Fruit fly (Drosophila melanogaster) whole organism, embryonic: Measurements from ENCODE around the gene HtrA2.

Experiments used
- CG10959 ChIP-seq: fragments of 200-800 bp; sonication (Bioruptor generic); IDR thresholded peaks from 2 replicates; pipeline ENCODE4 v1.3.6; 2022; ENCODE audit warnings: missing biosample characterization, missing genetic modification characterization
- CG10979 ChIP-seq: fragments of 200-800 bp; sonication (Bioruptor generic); optimal IDR thresholded peaks from 2 replicates; lab custom pipeline; 2018; ENCODE audit warnings: missing biosample characterization, mild to moderate bottlenecking, missing genetic modification characterization, moderate library complexity
- CG12104 ChIP-seq: fragments of 200-800 bp; sonication (Bioruptor generic); optimal IDR thresholded peaks from 3 replicates; lab custom pipeline; 2016; ENCODE audit warnings: missing biosample characterization, missing genetic modification characterization
- CG12155 ChIP-seq: fragments of 200-800 bp; sonication (Bioruptor generic); optimal IDR thresholded peaks from 3 replicates; lab custom pipeline; 2016; ENCODE audit warnings: missing biosample characterization, missing genetic modification characterization
- CG1233 ChIP-seq: fragments of 200-800 bp; sonication (Bioruptor generic); optimal IDR thresholded peaks from 4 replicates; lab custom pipeline; 2018; ENCODE audit warnings: missing biosample characterization, mild to moderate bottlenecking, missing genetic modification characterization
- CG12744 ChIP-seq: fragments of 200-800 bp; sonication (Bioruptor generic); optimal IDR thresholded peaks from 2 replicates; lab custom pipeline; 2016; ENCODE audit warnings: missing biosample characterization, missing genetic modification characterization
- CG13775 ChIP-seq: fragments of 200-800 bp; sonication (Bioruptor generic); optimal IDR thresholded peaks from 3 replicates; lab custom pipeline; 2017; ENCODE audit warnings: missing biosample characterization, mild to moderate bottlenecking, missing genetic modification characterization
- CG16863 ChIP-seq: fragments of 200-800 bp; sonication (Bioruptor generic); optimal IDR thresholded peaks from 3 replicates; lab custom pipeline; 2016; ENCODE audit warnings: missing biosample characterization, missing genetic modification characterization
- CG18476 ChIP-seq: fragments of 200-800 bp; sonication (Bioruptor generic); optimal IDR thresholded peaks from 2 replicates; lab custom pipeline; 2016; ENCODE audit warnings: missing biosample characterization, mild to moderate bottlenecking, missing genetic modification characterization
- CG2678 ChIP-seq: fragments of 200-800 bp; sonication (Bioruptor generic); optimal IDR thresholded peaks from 3 replicates; lab custom pipeline; 2019; ENCODE audit warnings: missing biosample characterization, mild to moderate bottlenecking, missing genetic modification characterization, moderate library complexity
- CG2889 ChIP-seq: fragments of 200-800 bp; sonication (Bioruptor generic); IDR thresholded peaks from 3 replicates; pipeline ENCODE4 v1.3.6; 2022; ENCODE audit warnings: missing biosample characterization, missing genetic modification characterization
- CG3065 ChIP-seq: fragments of 200-800 bp; sonication (Bioruptor generic); optimal IDR thresholded peaks from 2 replicates; lab custom pipeline; 2016; ENCODE audit warnings: missing biosample characterization, missing genetic modification characterization
- CG32767 ChIP-seq: fragments of 200-800 bp; sonication (Bioruptor generic); IDR thresholded peaks from 2 replicates; pipeline ENCODE4 v1.3.6; 2022; ENCODE audit warnings: missing biosample characterization, missing genetic modification characterization
- CG34224 ChIP-seq: fragments of 200-800 bp; sonication (Bioruptor generic); IDR thresholded peaks from 3 replicates; pipeline ENCODE4 v1.3.6; 2022; ENCODE audit warnings: missing biosample characterization, missing genetic modification characterization; ENCODE audit not compliant: partially characterized antibody
- CG4282 ChIP-seq: fragments of 200-800 bp; sonication (Bioruptor generic); optimal IDR thresholded peaks from 2 replicates; lab custom pipeline; 2016; ENCODE audit warnings: missing biosample characterization, missing genetic modification characterization
- CG4328 ChIP-seq: fragments of 200-800 bp; sonication (Bioruptor generic); optimal IDR thresholded peaks from 3 replicates; lab custom pipeline; 2017; ENCODE audit warnings: missing biosample characterization, missing genetic modification reagents, missing genetic modification characterization
- CG4404 ChIP-seq: fragments of 200-800 bp; sonication (Bioruptor generic); IDR thresholded peaks from 2 replicates; pipeline ENCODE4 v1.3.6; 2022; ENCODE audit warnings: missing biosample characterization, missing genetic modification characterization
- CG7271 ChIP-seq: fragments of 200-800 bp; sonication (Bioruptor generic); optimal IDR thresholded peaks from 2 replicates; lab custom pipeline; 2018; ENCODE audit warnings: missing biosample characterization, mild to moderate bottlenecking, missing genetic modification characterization, moderate library complexity
- CG7839 ChIP-seq: fragments of 200-800 bp; sonication (Bioruptor generic); optimal IDR thresholded peaks from 3 replicates; lab custom pipeline; 2018; ENCODE audit warnings: missing biosample characterization, mild to moderate bottlenecking, missing genetic modification characterization, moderate library complexity
- CG9727 ChIP-seq: fragments of 200-800 bp; sonication (Bioruptor generic); optimal IDR thresholded peaks from 3 replicates; lab custom pipeline; 2017; ENCODE audit warnings: missing biosample characterization, mild to moderate bottlenecking, missing genetic modification characterization
- CG9797 ChIP-seq: fragments of 200-800 bp; sonication (Bioruptor generic); optimal IDR thresholded peaks from 3 replicates; lab custom pipeline; 2018; ENCODE audit warnings: missing biosample characterization, mild to moderate bottlenecking, missing genetic modification characterization
- Dll ChIP-seq: fragments of 200-800 bp; sonication (Bioruptor generic); IDR thresholded peaks from 4 replicates; pipeline ENCODE4 v1.3.6; 2022; ENCODE audit warnings: missing biosample characterization, missing genetic modification characterization; ENCODE audit not compliant: partially characterized antibody
- Ets65A ChIP-seq: fragments of 200-800 bp; sonication (Bioruptor generic); peaks from one replicate; lab custom pipeline; 2016; ENCODE audit warnings: missing biosample characterization, missing genetic modification characterization
- Fer1 ChIP-seq: fragments of 200-800 bp; sonication (Bioruptor generic); optimal IDR thresholded peaks from 2 replicates; lab custom pipeline; 2017; ENCODE audit warnings: missing biosample characterization, mild to moderate bottlenecking, missing genetic modification characterization
- Hand ChIP-seq: fragments of 200-800 bp; sonication (Bioruptor generic); optimal IDR thresholded peaks from 2 replicates; lab custom pipeline; 2017; ENCODE audit warnings: mild to moderate bottlenecking, missing biosample characterization, missing genetic modification reagents, missing genetic modification characterization
- Jarid2 ChIP-seq: fragments of 200-800 bp; sonication (Bioruptor generic); optimal IDR thresholded peaks from 3 replicates; lab custom pipeline; 2017; ENCODE audit warnings: mild to moderate bottlenecking, missing biosample characterization, missing genetic modification reagents, missing genetic modification characterization
- Mad ChIP-seq: fragments of 200-800 bp; sonication (Bioruptor generic); optimal IDR thresholded peaks from 2 replicates; lab custom pipeline; 2016; ENCODE audit warnings: missing biosample characterization, missing genetic modification characterization
- Med ChIP-seq: fragments of 200-800 bp; sonication (Bioruptor generic); peaks from one replicate; lab custom pipeline; 2016; ENCODE audit warnings: missing biosample characterization, missing genetic modification characterization, mild to moderate bottlenecking, inconsistent platforms, moderate library complexity
- Nf-YC ChIP-seq: fragments of 200-800 bp; optimal IDR thresholded peaks from 3 replicates; lab custom pipeline; 2019; ENCODE audit warnings: missing biosample characterization, mild to moderate bottlenecking, missing genetic modification characterization, moderate library complexity
- Poxn ChIP-seq: fragments of 200-800 bp; sonication (Bioruptor generic); IDR thresholded peaks from 2 replicates; pipeline ENCODE4 v1.3.6; 2022; ENCODE audit warnings: missing biosample characterization, missing genetic modification characterization
- al ChIP-seq: fragments of 200-800 bp; sonication (Bioruptor generic); IDR thresholded peaks from 2 replicates; pipeline ENCODE4 v1.3.6; 2022; ENCODE audit warnings: missing biosample characterization, missing genetic modification characterization
- ara ChIP-seq: fragments of 200-800 bp; sonication (Bioruptor generic); IDR thresholded peaks from 2 replicates; pipeline ENCODE4 v1.3.6; 2022; ENCODE audit warnings: missing biosample characterization, missing genetic modification characterization
- ci ChIP-seq: fragments of 200-800 bp; sonication (Bioruptor generic); IDR thresholded peaks from 3 replicates; pipeline ENCODE4 v1.3.6; 2022; ENCODE audit warnings: missing biosample characterization, missing genetic modification characterization
- dpn ChIP-seq, 2 experiments: fragments of 200-800 bp; sonication (Bioruptor generic); optimal IDR thresholded peaks; 3 replicates each; lab custom pipeline; 2016; ENCODE audit warnings: missing biosample characterization in 2 of 2, missing genetic modification characterization in 2 of 2
- eve ChIP-seq, 2 experiments: fragments of >200 bp; optimal IDR thresholded peaks; 2 replicates each; lab custom pipeline; 2017; ENCODE audit warnings: missing biosample characterization in 2 of 2, missing genetic modification characterization in 2 of 2
- eyg ChIP-seq: fragments of 200-800 bp; sonication (Bioruptor generic); optimal IDR thresholded peaks from 3 replicates; lab custom pipeline; 2016; ENCODE audit warnings: missing biosample characterization, missing genetic modification characterization
- fd96Cb ChIP-seq: fragments of 200-800 bp; sonication (Bioruptor generic); optimal IDR thresholded peaks from 2 replicates; lab custom pipeline; 2018; ENCODE audit warnings: missing biosample characterization, mild to moderate bottlenecking, missing genetic modification characterization, moderate library complexity
- gcm ChIP-seq: fragments of 200-800 bp; sonication (Bioruptor generic); optimal IDR thresholded peaks from 2 replicates; lab custom pipeline; 2019; ENCODE audit warnings: missing biosample characterization, mild to moderate bottlenecking, missing genetic modification characterization, moderate library complexity
- gsb-n ChIP-seq: fragments of 200-800 bp; sonication (Bioruptor generic); optimal IDR thresholded peaks from 3 replicates; lab custom pipeline; 2018; ENCODE audit warnings: missing biosample characterization, mild to moderate bottlenecking, missing genetic modification characterization
- knrl ChIP-seq: fragments of 200-800 bp; sonication (Bioruptor generic); IDR thresholded peaks from 3 replicates; pipeline ENCODE4 v1.3.6; 2022; ENCODE audit warnings: missing biosample characterization, missing genetic modification characterization; ENCODE audit not compliant: partially characterized antibody
- lmd ChIP-seq: fragments of 200-800 bp; sonication (Bioruptor generic); IDR thresholded peaks from 2 replicates; pipeline ENCODE4 v1.3.6; 2022; ENCODE audit warnings: missing biosample characterization, missing genetic modification characterization
- oc ChIP-seq: fragments of 200-800 bp; sonication (Bioruptor generic); optimal IDR thresholded peaks from 2 replicates; lab custom pipeline; 2018; ENCODE audit warnings: missing biosample characterization, mild to moderate bottlenecking, missing genetic modification characterization, moderate library complexity
- otp ChIP-seq: fragments of 200-800 bp; sonication (Bioruptor generic); IDR thresholded peaks from 3 replicates; pipeline ENCODE4, ENCODE4 v1.3.6; 2022; ENCODE audit warnings: missing biosample characterization, missing genetic modification characterization
- phol ChIP-seq: fragments of 200-800 bp; sonication (Bioruptor generic); optimal IDR thresholded peaks from 3 replicates; lab custom pipeline; 2018; ENCODE audit warnings: missing biosample characterization, mild to moderate bottlenecking, missing genetic modification characterization, moderate library complexity
- psq ChIP-seq: fragments of 200-800 bp; sonication (Bioruptor generic); optimal IDR thresholded peaks from 2 replicates; lab custom pipeline; 2017; ENCODE audit warnings: missing biosample characterization, missing genetic modification characterization
- sens-2 ChIP-seq: fragments of 200-800 bp; sonication (Bioruptor generic); IDR thresholded peaks from 2 replicates; pipeline ENCODE4 v1.3.6; 2022; ENCODE audit warnings: missing biosample characterization, missing genetic modification characterization
- sima ChIP-seq: fragments of 200-800 bp; sonication (Bioruptor generic); optimal IDR thresholded peaks from 2 replicates; lab custom pipeline; 2016; ENCODE audit warnings: missing biosample characterization, missing genetic modification characterization
- sqz ChIP-seq: fragments of 200-800 bp; sonication (Bioruptor generic); optimal IDR thresholded peaks from 3 replicates; lab custom pipeline; 2018; ENCODE audit warnings: missing biosample characterization, mild to moderate bottlenecking, missing genetic modification characterization
- stc ChIP-seq: fragments of 200-800 bp; sonication (Bioruptor generic); IDR thresholded peaks from 2 replicates; pipeline ENCODE4 v1.3.6; 2022; ENCODE audit warnings: missing biosample characterization, missing genetic modification characterization
- ttk ChIP-seq: fragments of 200-800 bp; sonication (Bioruptor generic); IDR thresholded peaks from 2 replicates; pipeline ENCODE4 v2.1.2; 2022; ENCODE audit warnings: missing biosample characterization, missing genetic modification characterization
- z ChIP-seq: fragments of 200-800 bp; sonication (Bioruptor generic); IDR thresholded peaks from 3 replicates; pipeline ENCODE4 v1.3.6; 2022; ENCODE audit warnings: missing biosample characterization, missing genetic modification characterization

HtrA2 gene

dm6 chr3R:14469724-14470123, 41.8 kb downstream of the HtrA2 start (continued):
- peak; percentile 33 for TF ChIP-seq Fer1 (GFP tag; lab: Kevin White, UChicago)
- TF ChIP-seq al (GFP tag; lab: Robert Waterston, UW) = no peak
- peak; percentile 90 for TF ChIP-seq Med (GFP tag; lab: Kevin White, UChicago)
- peak; percentile 62 for TF ChIP-seq gsb-n
- TF ChIP-seq phol = peak; percentile 81
- TF ChIP-seq CG1233 = peak; percentile 7
- 0 out of 2 replicates have a peak, but pooled peaks have one; percentile 16 for TF ChIP-seq sens-2 (GFP tag; lab: Robert Waterston, UW)
- TF ChIP-seq CG12104 = peak; percentile 37
- peak; percentile 35 for TF ChIP-seq oc (tag; lab: Kevin White, UChicago)
- TF ChIP-seq sqz (GFP tag; lab: Kevin White, UChicago) = no peak
- peak; percentile 66 for TF ChIP-seq fd96Cb (tag; lab: Kevin White, UChicago)
- TF ChIP-seq ci (GFP tag; lab: Robert Waterston, UW) = peak; percentile 38; the same call in 1 of the 3 replicates
- peak; percentile 13 for TF ChIP-seq CG4328
- TF ChIP-seq ara (GFP tag; lab: Robert Waterston, UW) = peak; percentile 76
- peak; percentile 4 for TF ChIP-seq Jarid2 (GFP tag; lab: Kevin White, UChicago)
- TF ChIP-seq CG4282 (GFP tag; lab: Kevin White, UChicago) = no peak
- TF ChIP-seq CG12744 = no peak
- TF ChIP-seq stc = peak; percentile 46; the same call in 1 of the 2 replicates
- peak; percentile 62 for TF ChIP-seq CG13775
- TF ChIP-seq psq (GFP tag; lab: Kevin White, UChicago) = no peak
- TF ChIP-seq CG16863 (GFP tag; lab: Kevin White, UChicago) = peak; percentile 17
- TF ChIP-seq Poxn = no peak
- TF ChIP-seq eyg (GFP tag; lab: Kevin White, UChicago) = no peak
- TF ChIP-seq eve (GFP tag; optimal IDR thresholded peaks at IDR 0.05; lab: Kevin White, UChicago) = peak in 1 of 2 experiments; percentile 67
- peak; percentile 75 for TF ChIP-seq CG4404 (GFP tag; lab: Robert Waterston, UW)
- no peak for TF ChIP-seq CG9797 (GFP tag; lab: Kevin White, UChicago)
- TF ChIP-seq knrl (GFP tag; lab: Robert Waterston, UW) = no peak
- no peak for TF ChIP-seq sima
- peak; percentile 72 for TF ChIP-seq CG9727 (GFP tag; lab: Kevin White, UChicago)
- no peak for TF ChIP-seq ttk
- no peak for TF ChIP-seq CG3065 (GFP tag; lab: Kevin White, UChicago)
- TF ChIP-seq CG7839 = peak; percentile 72
- no peak for TF ChIP-seq z (GFP tag; lab: Robert Waterston, UW)
- TF ChIP-seq CG32767 = peak; percentile 33; the same call in 1 of the 2 replicates
- no peak for TF ChIP-seq CG34224
- peak; percentile 28 for TF ChIP-seq CG18476 (GFP tag; lab: Kevin White, UChicago)
- peak; percentile 7 for TF ChIP-seq Ets65A (GFP tag; lab: Kevin White, UChicago)
- TF ChIP-seq gcm (GFP tag; lab: Kevin White, UChicago) = peak; percentile 60
- peak; percentile 40 for TF ChIP-seq CG12155 (GFP tag; lab: Kevin White, UChicago)
- TF ChIP-seq CG10959 (GFP tag; lab: Robert Waterston, UW) = peak; percentile 48
- peak; percentile 4 for TF ChIP-seq Nf-YC
- TF ChIP-seq CG2678 (tag; lab: Kevin White, UChicago) = peak; percentile 70
- TF ChIP-seq Hand (GFP tag; lab: Kevin White, UChicago) = no peak
- TF ChIP-seq Mad = peak; percentile 45
- peak; percentile 4 to 39 for TF ChIP-seq dpn (GFP tag; optimal IDR thresholded peaks at IDR 0.05; lab: Kevin White, UChicago)
- no peak for TF ChIP-seq CG2889 (GFP tag; lab: Robert Waterston, UW)
- TF ChIP-seq otp (GFP tag; lab: Robert Waterston, UW) = 0 out of 3 replicates have a peak, but pooled peaks have one; percentile 43
- peak; percentile 68 for TF ChIP-seq lmd (GFP tag; lab: Robert Waterston, UW)
- TF ChIP-seq CG7271 = no peak
- TF ChIP-seq Dll (GFP tag; lab: Robert Waterston, UW) = no peak
- peak; percentile 88 for TF ChIP-seq CG10979 (tag; lab: Kevin White, UChicago)
